Fruit fly (Drosophila melanogaster): ENCODE measurements around the gene CG13634.

Gene CG13634

DNA sequence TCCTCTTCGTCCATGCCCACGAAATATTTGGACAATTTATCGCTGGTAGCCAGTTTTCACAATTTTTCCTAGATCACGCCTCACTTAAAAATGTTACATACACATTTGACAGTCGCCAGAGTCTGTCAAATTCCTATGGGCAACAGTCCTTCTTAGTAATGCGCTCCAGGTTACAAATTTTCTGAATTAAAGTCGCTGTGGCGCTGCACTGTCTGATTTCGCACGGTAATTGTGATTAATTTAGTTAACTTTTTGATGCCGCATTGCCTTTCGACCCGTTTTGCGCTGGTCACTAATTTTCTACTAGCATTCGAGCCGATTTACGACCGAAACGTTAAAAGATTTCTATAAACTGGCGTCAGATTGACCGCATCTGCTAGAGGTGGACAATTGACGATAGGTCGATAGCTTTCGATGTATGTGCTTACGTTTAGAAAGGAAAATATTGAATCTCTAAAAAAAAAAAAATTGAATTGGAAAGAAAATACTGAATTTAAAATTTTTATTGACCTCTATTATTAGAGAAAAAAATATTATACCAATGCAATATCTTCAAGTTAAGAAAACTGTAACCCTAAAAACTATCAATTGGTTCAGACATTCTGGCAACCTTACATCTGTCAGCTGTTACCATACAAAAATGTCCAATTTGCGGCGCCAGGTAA is 23.8 kb upstream of the CG13634 start, which contains the start of the genes lili and CG34150 (continued):
- TF ChIP-seq Hr39 (GFP tag; optimal IDR thresholded peaks at IDR 0.05) (peak; percentile 70), CG6792 (GFP tag; optimal IDR thresholded peaks at IDR 0.05) (peak; percentile 33)

DNA sequence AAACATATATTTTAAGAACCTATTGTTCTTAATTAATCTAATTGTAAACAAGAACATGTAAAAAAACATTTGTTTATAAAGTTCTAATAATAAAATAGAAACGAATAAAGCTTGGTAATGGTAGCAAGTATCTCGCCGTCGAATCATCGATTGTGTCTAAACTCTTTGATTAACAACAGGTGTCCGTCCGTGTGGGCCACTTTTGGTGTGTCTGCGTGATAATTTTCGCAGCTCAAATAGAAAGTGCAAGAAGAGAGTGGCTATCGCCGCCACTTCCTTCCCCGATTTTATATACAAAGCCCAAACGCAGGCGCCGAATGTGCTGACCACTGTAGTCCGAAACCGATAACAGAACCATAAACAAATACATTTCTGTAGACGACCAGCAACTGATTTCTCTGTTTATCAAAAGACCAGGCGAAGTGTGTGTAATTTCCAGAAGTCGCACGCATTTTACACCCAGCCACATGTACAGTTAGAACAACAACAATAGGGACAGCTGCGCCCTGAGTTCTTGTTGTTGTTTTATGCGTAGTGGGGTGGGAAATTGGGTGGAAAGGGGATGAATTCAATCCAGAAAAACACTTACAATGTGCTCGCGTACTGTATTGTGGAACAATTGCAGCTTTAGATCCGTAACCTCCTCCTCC is 23.2 kb upstream of the CG13634 start:
- TF ChIP-seq Sox102F (GFP tag; optimal IDR thresholded peaks at IDR 0.05) (no peak), Met (GFP tag; optimal IDR thresholded peaks at IDR 0.05) (no peak), topi (GFP tag; optimal IDR thresholded peaks at IDR 0.05) (no peak), Eip75B (GFP tag; optimal IDR thresholded peaks at IDR 0.05) (no peak), CG15336 (GFP tag; IDR thresholded peaks at IDR 0.05) (no peak), CG8632 (GFP tag; optimal IDR thresholded peaks at IDR 0.05) (no peak), fd85E (GFP tag; optimal IDR thresholded peaks at IDR 0.05) (no peak), Gug (GFP tag; IDR thresholded peaks at IDR 0.05) (no peak), lz (GFP tag; optimal IDR thresholded peaks at IDR 0.05) (no peak), CG6163 (GFP tag; IDR thresholded peaks at IDR 0.05) (0 out of 3 replicates have a peak, but pooled peaks have one; percentile 10), pdm3 (GFP tag; optimal IDR thresholded peaks at IDR 0.05) (no peak), CG6792 (GFP tag; optimal IDR thresholded peaks at IDR 0.05) (no peak), fkh (GFP tag; optimal IDR thresholded peaks at IDR 0.05) (peak; percentile 55), CG3919 (GFP tag; optimal IDR thresholded peaks at IDR 0.05) (no peak), CG4318 (GFP tag; optimal IDR thresholded peaks at IDR 0.05) (no peak), Eip78C (GFP tag) (peak; percentile 49), svp (GFP tag) (no peak), cyc (GFP tag; optimal IDR thresholded peaks at IDR 0.05) (no peak), CG6808 (GFP tag; optimal IDR thresholded peaks at IDR 0.05) (no peak)

DNA sequence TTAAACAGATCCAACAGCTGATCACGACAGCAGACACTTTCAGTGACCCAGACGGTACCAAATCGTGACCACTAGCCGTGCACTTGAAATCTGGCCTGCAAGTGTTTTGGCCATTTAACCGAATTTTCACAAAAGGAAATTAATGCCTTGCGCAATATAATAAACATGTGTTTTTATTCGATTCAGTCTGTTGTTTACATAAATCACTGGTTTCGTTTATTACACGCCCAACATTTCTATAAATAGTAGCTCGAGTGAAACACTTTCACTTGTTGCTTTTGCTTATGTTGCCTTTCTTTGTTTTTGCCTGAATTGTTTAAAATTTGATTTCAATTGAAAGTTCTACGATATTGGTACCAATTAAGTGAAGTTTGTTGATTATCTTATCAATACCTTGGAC is 22.5 kb upstream of the CG13634 start:
- TF ChIP-seq CG10669 (GFP tag; optimal IDR thresholded peaks at IDR 0.05) (no peak), acj6 (GFP tag; optimal IDR thresholded peaks at IDR 0.05) (no peak), CG8119 (GFP tag; IDR thresholded peaks at IDR 0.05) (no peak), CG9139 (GFP tag; optimal IDR thresholded peaks at IDR 0.05) (no peak), Hr4 (GFP tag; optimal IDR thresholded peaks at IDR 0.05) (no peak), ss (GFP tag; optimal IDR thresholded peaks at IDR 0.05) (no peak), CG34406 (GFP tag; optimal IDR thresholded peaks at IDR 0.05) (no peak), CG32006 (GFP tag; optimal IDR thresholded peaks at IDR 0.05) (no peak), CG3032 (tag; optimal IDR thresholded peaks at IDR 0.05) (no peak), CG6276 (GFP tag; optimal IDR thresholded peaks at IDR 0.05) (no peak), CG3919 (GFP tag; optimal IDR thresholded peaks at IDR 0.05) (no peak), Ets21C (GFP tag; optimal IDR thresholded peaks at IDR 0.05) (no peak), CG6792 (GFP tag; optimal IDR thresholded peaks at IDR 0.05) (no peak), salr (GFP tag; optimal IDR thresholded peaks at IDR 0.05) (no peak), Sox102F (GFP tag; optimal IDR thresholded peaks at IDR 0.05) (no peak), Smox (GFP tag; optimal IDR thresholded peaks at IDR 0.05) (no peak)

- TF ChIP-seq Blimp-1 (GFP tag; optimal IDR thresholded peaks at IDR 0.05) (no peak), CG11902 (GFP tag; optimal IDR thresholded peaks at IDR 0.05) (peak; percentile 53), Ets96B (tag; optimal IDR thresholded peaks at IDR 0.05) (peak; percentile 99), Sox102F (GFP tag; optimal IDR thresholded peaks at IDR 0.05) (no peak), CG8119 (GFP tag; IDR thresholded peaks at IDR 0.05) (peak; percentile 92), Met (GFP tag; optimal IDR thresholded peaks at IDR 0.05) (no peak), CG32006 (GFP tag; optimal IDR thresholded peaks at IDR 0.05) (peak; percentile 96), acj6 (GFP tag; optimal IDR thresholded peaks at IDR 0.05) (peak; percentile 89), CG34406 (GFP tag; optimal IDR thresholded peaks at IDR 0.05) (peak; percentile 82), CG10631 (GFP tag; optimal IDR thresholded peaks at IDR 0.05) (peak; percentile 92), CG8632 (GFP tag; optimal IDR thresholded peaks at IDR 0.05) (peak; percentile 74), spab (GFP tag; optimal IDR thresholded peaks at IDR 0.05) (peak; percentile 81), CG10669 (GFP tag; optimal IDR thresholded peaks at IDR 0.05) (no peak), fd85E (GFP tag; optimal IDR thresholded peaks at IDR 0.05) (peak; percentile 52), CG16779 (tag; optimal IDR thresholded peaks at IDR 0.05) (peak; percentile 87), CG11762 (GFP tag; optimal IDR thresholded peaks at IDR 0.05; ENCODE audit: insufficient read depth) (peak; percentile 84), CG8319 (GFP tag; optimal IDR thresholded peaks at IDR 0.05) (peak; percentile 65), Hr4 (GFP tag; optimal IDR thresholded peaks at IDR 0.05) (peak; percentile 93), Eip78C (GFP tag) (peak; percentile 97), net (GFP tag; optimal IDR thresholded peaks at IDR 0.05) (peak; percentile 89)
These were observed 21.1 kb upstream of the CG13634 start for dm6 chr3R:24810844-24811625.

All from whole organism, prepupa.